Fruit fly (Drosophila melanogaster) whole organism, prepupa: Measurements from ENCODE around the gene shep.

Source experiments
- Blimp-1 ChIP-seq: fragments of 200-800 bp; sonication (Bioruptor generic); optimal IDR thresholded peaks from 3 replicates; lab custom pipeline; 2017; ENCODE audit warnings: missing biosample characterization, missing genetic modification characterization, mild to moderate bottlenecking, moderate library complexity, missing genetic modification reagents
- CG10631 ChIP-seq: fragments of 200-800 bp; sonication (Bioruptor generic); optimal IDR thresholded peaks from 2 replicates; lab custom pipeline; 2016; ENCODE audit warnings: missing biosample characterization, missing genetic modification characterization
- CG11902 ChIP-seq: fragments of 200-800 bp; sonication (Bioruptor generic); optimal IDR thresholded peaks from 3 replicates; lab custom pipeline; 2016; ENCODE audit warnings: missing biosample characterization, missing genetic modification characterization
- CG1621 ChIP-seq: fragments of 200-800 bp; sonication (Bioruptor generic); optimal IDR thresholded peaks from 3 replicates; lab custom pipeline; 2018; ENCODE audit warnings: missing biosample characterization, mild to moderate bottlenecking, missing genetic modification characterization
- CG31627 ChIP-seq: fragments of 200-800 bp; sonication (Bioruptor generic); optimal IDR thresholded peaks from 3 replicates; lab custom pipeline; 2016; ENCODE audit warnings: missing biosample characterization, missing genetic modification characterization
- CG9139 ChIP-seq: fragments of 200-800 bp; sonication (Bioruptor generic); optimal IDR thresholded peaks from 3 replicates; lab custom pipeline; 2017; ENCODE audit warnings: missing biosample characterization, mild to moderate bottlenecking, missing genetic modification characterization
- Ets21C ChIP-seq: fragments of 200-800 bp; sonication (Bioruptor generic); optimal IDR thresholded peaks from 3 replicates; lab custom pipeline; 2016; ENCODE audit warnings: missing biosample characterization, missing genetic modification characterization
- achi ChIP-seq: fragments of 200-800 bp; sonication (Bioruptor generic); optimal IDR thresholded peaks from 3 replicates; lab custom pipeline; 2016; ENCODE audit warnings: missing biosample characterization, missing genetic modification characterization
- dsx ChIP-seq: fragments of 200-800 bp; optimal IDR thresholded peaks from 3 replicates; lab custom pipeline; 2019; ENCODE audit warnings: missing biosample characterization, mild to moderate bottlenecking, missing genetic modification characterization, moderate library complexity; ENCODE audit not compliant: poor library complexity, severe bottlenecking
- esn ChIP-seq: fragments of 200-800 bp; sonication (Bioruptor generic); optimal IDR thresholded peaks from 2 replicates; lab custom pipeline; 2016; ENCODE audit warnings: missing biosample characterization, mild to moderate bottlenecking, missing genetic modification characterization, moderate library complexity
- fd59A ChIP-seq: fragments of 200-800 bp; sonication (Bioruptor generic); optimal IDR thresholded peaks from 2 replicates; lab custom pipeline; 2017; ENCODE audit warnings: missing biosample characterization, mild to moderate bottlenecking, missing genetic modification characterization, missing genetic modification reagents
- pdm3 ChIP-seq: fragments of 200-800 bp; sonication (Bioruptor generic); optimal IDR thresholded peaks from 3 replicates; lab custom pipeline; 2016; ENCODE audit warnings: missing biosample characterization, missing genetic modification characterization
- vri ChIP-seq: fragments of 200-800 bp; sonication (Bioruptor generic); optimal IDR thresholded peaks from 3 replicates; lab custom pipeline; 2016; ENCODE audit warnings: missing biosample characterization, mild to moderate bottlenecking, missing genetic modification characterization

DNA sequence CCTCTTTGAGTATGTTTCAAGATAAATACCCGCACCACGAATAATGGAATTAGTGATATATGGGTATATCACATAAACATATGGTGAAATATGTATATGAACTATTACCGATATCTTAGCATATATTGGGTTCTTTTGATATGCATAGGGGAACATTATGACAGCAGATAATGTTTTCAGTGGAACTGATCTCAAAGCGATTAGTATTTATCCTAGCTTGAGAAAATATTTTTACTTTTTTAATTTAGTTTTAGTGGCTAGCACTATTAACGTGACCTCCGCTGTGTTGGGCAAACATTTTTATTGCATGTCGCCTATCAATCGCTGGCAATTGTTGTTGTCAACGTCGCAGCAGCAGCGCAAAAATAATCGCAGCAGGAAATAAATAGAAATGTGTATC lies 89.3 kb downstream of the shep start:
- TF ChIP-seq CG11902 (GFP tag; lab: Kevin White, UChicago) = no peak
- TF ChIP-seq Ets21C (GFP tag; lab: Kevin White, UChicago) = no peak
- no peak for TF ChIP-seq CG1621
- TF ChIP-seq esn (GFP tag; lab: Kevin White, UChicago) = peak; percentile 47
- TF ChIP-seq CG10631 (GFP tag; lab: Kevin White, UChicago) = peak; percentile 33
- no peak for TF ChIP-seq vri (GFP tag; lab: Kevin White, UChicago)
- TF ChIP-seq dsx (GFP tag; lab: Kevin White, UChicago) = peak; percentile 26
- TF ChIP-seq CG31627 (GFP tag; lab: Kevin White, UChicago) = peak; percentile 43
- no peak for TF ChIP-seq CG9139
- TF ChIP-seq achi (GFP tag; lab: Kevin White, UChicago) = peak; percentile 41
- peak; percentile 62 for TF ChIP-seq pdm3 (GFP tag; lab: Kevin White, UChicago)
- peak; percentile 29 for TF ChIP-seq fd59A
- TF ChIP-seq Blimp-1 = no peak
